Worm (Caenorhabditis elegans) whole organism, L2 larva: ENCODE data around the gene gst-42.

Experiments
- blmp-1 ChIP-seq: sonication (generic microtip); optimal IDR thresholded peaks from 2 replicates; lab custom pipeline; 2017; ENCODE audit warnings: missing genetic modification characterization, mild to moderate bottlenecking, missing compliant biosample characterization, antibody characterized with exemption, moderate library complexity; ENCODE audit not compliant: insufficient read depth
- fos-1 ChIP-seq: fragments of 150-350 bp; optimal IDR thresholded peaks from 2 replicates; lab custom pipeline; 2014; ENCODE audit warnings: missing biosample characterization, missing genetic modification characterization
- lin-13 ChIP-seq: fragments of 150-350 bp; optimal IDR thresholded peaks from 2 replicates; lab custom pipeline; 2014; ENCODE audit warnings: missing biosample characterization, missing genetic modification reagents, missing genetic modification characterization
- nhr-12 ChIP-seq: fragments of 150-350 bp; optimal IDR thresholded peaks from 2 replicates; lab custom pipeline; 2014; ENCODE audit warnings: missing biosample characterization, missing genetic modification characterization
- ztf-4 ChIP-seq: fragments of 150-350 bp; optimal IDR thresholded peaks from 2 replicates; lab custom pipeline; 2014; ENCODE audit warnings: missing biosample characterization, missing genetic modification characterization

- TF ChIP-seq ztf-4 (no peak), fos-1 (tag; lab: Kevin White, UChicago) (no peak), lin-13 (GFP tag; lab: Kevin White, UChicago) (no peak), blmp-1 (tag; lab: Kevin White, UChicago) (no peak), nhr-12 (tag; lab: Kevin White, UChicago) (no peak)
Measured at ce11 chrX:11766432-11766831, 38.7 kb upstream of the gst-42 start.
